Fruit fly (Drosophila melanogaster) S2 (cell line): ENCODE measurements around the gene CG14990.

ENCODE experiments used
- CG8478 ChIP-seq: fragments of >200 bp; optimal IDR thresholded peaks from 2 replicates; lab custom pipeline; 2018
- CTCF ChIP-seq, 2 experiments: fragments of >200 bp; optimal IDR thresholded peaks; 2 replicates each; lab custom pipeline; 2018

DNA sequence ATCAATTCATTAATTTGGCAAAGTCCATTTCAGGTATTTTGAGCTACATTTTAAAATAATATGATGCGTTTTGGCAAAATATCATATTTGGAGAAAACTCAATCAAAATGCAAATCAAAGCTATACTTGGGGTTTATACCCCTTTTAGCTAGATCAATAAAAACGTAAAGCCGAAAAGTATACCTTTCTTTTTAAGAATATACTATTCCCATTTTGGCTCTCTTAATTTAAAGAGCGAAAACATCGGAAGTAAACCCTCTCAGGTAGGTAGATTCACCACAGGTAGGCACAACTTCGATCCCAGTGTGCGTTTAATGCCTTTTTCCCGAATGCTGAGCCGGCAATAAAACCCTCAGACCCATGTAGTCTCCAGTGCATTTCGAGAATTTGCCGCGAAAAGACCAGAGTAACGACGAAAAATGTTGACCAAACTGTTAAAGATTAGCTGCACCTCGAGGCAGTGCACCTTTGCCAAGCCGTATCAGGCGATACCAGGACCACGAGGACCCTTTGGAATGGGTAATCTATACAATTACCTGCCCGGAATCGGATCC, 31.0 kb upstream of the CG14990 start, which contains the start of gene dib:
- TF ChIP-seq CG8478 (lab: Kevin White, UChicago) (no peak), CTCF (optimal IDR thresholded peaks at IDR 0.05; lab: Kevin White, UChicago) (no peak)
